Fruit fly (Drosophila melanogaster) whole organism, prepupa: ENCODE data around the gene CG8679.
A peak's percentile ranks its signal among the peaks of the same experiment; 100 is the strongest.

Source experiments
- Blimp-1 ChIP-seq: fragments of 200-800 bp; sonication (Bioruptor generic); optimal IDR thresholded peaks from 3 replicates; lab custom pipeline; 2017; ENCODE audit warnings: missing biosample characterization, missing genetic modification characterization, mild to moderate bottlenecking, moderate library complexity, missing genetic modification reagents
- CG10631 ChIP-seq: fragments of 200-800 bp; sonication (Bioruptor generic); optimal IDR thresholded peaks from 2 replicates; lab custom pipeline; 2016; ENCODE audit warnings: missing biosample characterization, missing genetic modification characterization
- CG10669 ChIP-seq: fragments of 200-800 bp; sonication (Bioruptor generic); optimal IDR thresholded peaks from 3 replicates; lab custom pipeline; 2018; ENCODE audit warnings: missing biosample characterization, mild to moderate bottlenecking, missing genetic modification characterization, moderate library complexity
- CG11294 ChIP-seq: fragments of 200-800 bp; sonication (Bioruptor generic); IDR thresholded peaks from 2 replicates; pipeline ENCODE4 v1.3.6; 2022; ENCODE audit warnings: missing biosample characterization, missing genetic modification characterization
- CG11762 ChIP-seq: fragments of 200-800 bp; sonication (Bioruptor generic); optimal IDR thresholded peaks from 3 replicates; lab custom pipeline; 2016; ENCODE audit warnings: missing biosample characterization, missing genetic modification characterization; ENCODE audit not compliant: insufficient read depth
- CG11902 ChIP-seq: fragments of 200-800 bp; sonication (Bioruptor generic); optimal IDR thresholded peaks from 3 replicates; lab custom pipeline; 2016; ENCODE audit warnings: missing biosample characterization, missing genetic modification characterization
- CG15336 ChIP-seq: fragments of 200-800 bp; sonication (Bioruptor generic); IDR thresholded peaks from 2 replicates; pipeline ENCODE4 v1.3.6; 2022; ENCODE audit warnings: missing biosample characterization, missing genetic modification characterization
- CG16779 ChIP-seq: fragments of 200-800 bp; sonication (Bioruptor generic); optimal IDR thresholded peaks from 3 replicates; lab custom pipeline; 2017; ENCODE audit warnings: missing biosample characterization, mild to moderate bottlenecking, missing genetic modification characterization
- CG31627 ChIP-seq: fragments of 200-800 bp; sonication (Bioruptor generic); optimal IDR thresholded peaks from 3 replicates; lab custom pipeline; 2016; ENCODE audit warnings: missing biosample characterization, missing genetic modification characterization
- CG34406 ChIP-seq: fragments of 200-800 bp; sonication (Bioruptor generic); optimal IDR thresholded peaks from 3 replicates; lab custom pipeline; 2016; ENCODE audit warnings: missing biosample characterization, missing genetic modification characterization
- CG3919 ChIP-seq: fragments of 200-800 bp; sonication (Bioruptor generic); optimal IDR thresholded peaks from 3 replicates; lab custom pipeline; 2016; ENCODE audit warnings: missing biosample characterization, missing genetic modification characterization
- CG6163 ChIP-seq: fragments of 200-800 bp; sonication (Bioruptor generic); IDR thresholded peaks from 3 replicates; pipeline ENCODE4 v1.3.6; 2022; ENCODE audit warnings: missing biosample characterization, missing genetic modification characterization
- CG6276 ChIP-seq: fragments of 200-800 bp; sonication (Bioruptor generic); optimal IDR thresholded peaks from 2 replicates; lab custom pipeline; 2017; ENCODE audit warnings: missing biosample characterization, mild to moderate bottlenecking, missing genetic modification characterization
- CG6808 ChIP-seq: fragments of 200-800 bp; sonication (Bioruptor generic); optimal IDR thresholded peaks from 3 replicates; lab custom pipeline; 2017; ENCODE audit warnings: missing biosample characterization, missing genetic modification characterization, mild to moderate bottlenecking, moderate library complexity, missing genetic modification reagents
- CG7368 ChIP-seq: fragments of 200-800 bp; sonication (Bioruptor generic); optimal IDR thresholded peaks from 3 replicates; lab custom pipeline; 2016; ENCODE audit warnings: missing biosample characterization, missing genetic modification characterization
- CG8119 ChIP-seq: fragments of 200-800 bp; sonication (Bioruptor generic); IDR thresholded peaks from 3 replicates; pipeline ENCODE4 v1.3.6; 2022; ENCODE audit warnings: missing biosample characterization, missing genetic modification characterization
- CG8319 ChIP-seq: fragments of 200-800 bp; sonication (Bioruptor generic); optimal IDR thresholded peaks from 3 replicates; lab custom pipeline; 2016; ENCODE audit warnings: missing biosample characterization, missing genetic modification characterization
- CG9139 ChIP-seq: fragments of 200-800 bp; sonication (Bioruptor generic); optimal IDR thresholded peaks from 3 replicates; lab custom pipeline; 2017; ENCODE audit warnings: missing biosample characterization, mild to moderate bottlenecking, missing genetic modification characterization
- Eip75B ChIP-seq: fragments of 200-800 bp; sonication (Bioruptor generic); optimal IDR thresholded peaks from 3 replicates; lab custom pipeline; 2016; ENCODE audit warnings: missing biosample characterization, missing genetic modification characterization
- Eip93F ChIP-seq: fragments of 200-800 bp; sonication (Bioruptor generic); optimal IDR thresholded peaks from 2 replicates; lab custom pipeline; 2016; ENCODE audit warnings: missing biosample characterization, mild to moderate bottlenecking, missing genetic modification characterization
- Ets96B ChIP-seq: fragments of 200-800 bp; optimal IDR thresholded peaks from 2 replicates; lab custom pipeline; 2019; ENCODE audit warnings: missing biosample characterization, mild to moderate bottlenecking, missing genetic modification characterization, moderate library complexity
- Gug ChIP-seq: fragments of 200-800 bp; sonication (Bioruptor generic); IDR thresholded peaks from 2 replicates; pipeline ENCODE4 v1.3.6; 2022; ENCODE audit warnings: missing biosample characterization, missing genetic modification characterization
- Lpt ChIP-seq: fragments of 200-800 bp; sonication (Bioruptor generic); optimal IDR thresholded peaks from 3 replicates; lab custom pipeline; 2016; ENCODE audit warnings: missing biosample characterization, missing genetic modification characterization
- Met ChIP-seq: fragments of 200-800 bp; sonication (Bioruptor generic); optimal IDR thresholded peaks from 3 replicates; lab custom pipeline; 2016; ENCODE audit warnings: missing biosample characterization, missing genetic modification characterization
- OdsH ChIP-seq: fragments of 200-800 bp; sonication (Bioruptor generic); optimal IDR thresholded peaks from 3 replicates; lab custom pipeline; 2016; ENCODE audit warnings: missing biosample characterization, missing genetic modification characterization
- Smox ChIP-seq: fragments of 200-800 bp; sonication (Bioruptor generic); optimal IDR thresholded peaks from 3 replicates; lab custom pipeline; 2016; ENCODE audit warnings: missing biosample characterization, missing genetic modification characterization
- Sox102F ChIP-seq: fragments of 200-800 bp; sonication (Bioruptor generic); optimal IDR thresholded peaks from 2 replicates; lab custom pipeline; 2016; ENCODE audit warnings: missing biosample characterization, mild to moderate bottlenecking, missing genetic modification characterization
- Sox14 ChIP-seq: fragments of 200-800 bp; sonication (Bioruptor generic); optimal IDR thresholded peaks from 3 replicates; lab custom pipeline; 2016; ENCODE audit warnings: missing biosample characterization, missing genetic modification characterization
- achi ChIP-seq: fragments of 200-800 bp; sonication (Bioruptor generic); optimal IDR thresholded peaks from 3 replicates; lab custom pipeline; 2016; ENCODE audit warnings: missing biosample characterization, missing genetic modification characterization
- acj6 ChIP-seq: fragments of 200-800 bp; sonication (Bioruptor generic); optimal IDR thresholded peaks from 3 replicates; lab custom pipeline; 2016; ENCODE audit warnings: missing biosample characterization, missing genetic modification characterization
- cyc ChIP-seq: fragments of 200-800 bp; sonication (Bioruptor generic); optimal IDR thresholded peaks from 3 replicates; lab custom pipeline; 2016; ENCODE audit warnings: missing biosample characterization, missing genetic modification characterization
- dsx ChIP-seq: fragments of 200-800 bp; optimal IDR thresholded peaks from 3 replicates; lab custom pipeline; 2019; ENCODE audit warnings: missing biosample characterization, mild to moderate bottlenecking, missing genetic modification characterization, moderate library complexity; ENCODE audit not compliant: poor library complexity, severe bottlenecking
- eg ChIP-seq: fragments of 200-800 bp; sonication (Bioruptor generic); IDR thresholded peaks from 3 replicates; pipeline ENCODE4 v1.3.6; 2022; ENCODE audit warnings: missing biosample characterization, missing genetic modification characterization
- esn ChIP-seq: fragments of 200-800 bp; sonication (Bioruptor generic); optimal IDR thresholded peaks from 2 replicates; lab custom pipeline; 2016; ENCODE audit warnings: missing biosample characterization, mild to moderate bottlenecking, missing genetic modification characterization, moderate library complexity
- fd59A ChIP-seq: fragments of 200-800 bp; sonication (Bioruptor generic); optimal IDR thresholded peaks from 2 replicates; lab custom pipeline; 2017; ENCODE audit warnings: missing biosample characterization, mild to moderate bottlenecking, missing genetic modification characterization, missing genetic modification reagents
- fd85E ChIP-seq: fragments of 200-800 bp; sonication (Bioruptor generic); optimal IDR thresholded peaks from 3 replicates; lab custom pipeline; 2016; ENCODE audit warnings: missing biosample characterization, missing genetic modification characterization
- fkh ChIP-seq: fragments of 200-800 bp; sonication (Bioruptor generic); optimal IDR thresholded peaks from 3 replicates; lab custom pipeline; 2017; ENCODE audit warnings: missing biosample characterization, mild to moderate bottlenecking, missing genetic modification characterization, moderate library complexity
- net ChIP-seq: fragments of 200-800 bp; sonication (Bioruptor generic); optimal IDR thresholded peaks from 3 replicates; lab custom pipeline; 2016; ENCODE audit warnings: missing biosample characterization, missing genetic modification characterization
- pdm3 ChIP-seq: fragments of 200-800 bp; sonication (Bioruptor generic); optimal IDR thresholded peaks from 3 replicates; lab custom pipeline; 2016; ENCODE audit warnings: missing biosample characterization, missing genetic modification characterization
- spab ChIP-seq: fragments of 200-800 bp; sonication (Bioruptor generic); optimal IDR thresholded peaks from 2 replicates; lab custom pipeline; 2017; ENCODE audit warnings: missing biosample characterization, mild to moderate bottlenecking, missing genetic modification characterization, missing genetic modification reagents
- ss ChIP-seq, 2 experiments: fragments of 200-800 bp; sonication (Bioruptor generic); optimal IDR thresholded peaks; 2 replicates in 1 of 2; 3 replicates in 1 of 2; lab custom pipeline; 2017 to 2018; ENCODE audit warnings: mild to moderate bottlenecking in 2 of 2, missing biosample characterization in 2 of 2, missing genetic modification characterization in 2 of 2, moderate library complexity in 1 of 2
- topi ChIP-seq: fragments of 200-800 bp; sonication (Bioruptor generic); optimal IDR thresholded peaks from 3 replicates; lab custom pipeline; 2016; ENCODE audit warnings: missing biosample characterization, missing genetic modification characterization
- vri ChIP-seq: fragments of 200-800 bp; sonication (Bioruptor generic); optimal IDR thresholded peaks from 3 replicates; lab custom pipeline; 2016; ENCODE audit warnings: missing biosample characterization, mild to moderate bottlenecking, missing genetic modification characterization

The CG8679 gene

dm6 chr2L:21263470-21264146 lies 45.3 kb upstream of the CG8679 start (continued):
- TF ChIP-seq Ets96B = peak; percentile 25
- no peak for TF ChIP-seq eg (GFP tag; lab: Robert Waterston, UW)
- TF ChIP-seq CG8119 (GFP tag; lab: Robert Waterston, UW) = no peak; the same call in 2 of the 3 replicates
- peak; percentile 0 for TF ChIP-seq Eip75B (GFP tag; lab: Kevin White, UChicago)
- TF ChIP-seq topi (GFP tag; lab: Kevin White, UChicago) = peak; percentile 38
- peak; percentile 27 for TF ChIP-seq acj6
- TF ChIP-seq CG34406 (GFP tag; lab: Kevin White, UChicago) = peak; percentile 35
- TF ChIP-seq dsx = no peak
- TF ChIP-seq CG8319 (GFP tag; lab: Kevin White, UChicago) = no peak
- TF ChIP-seq spab = no peak
- no peak for TF ChIP-seq CG11762 (GFP tag; lab: Kevin White, UChicago)
- peak; percentile 21 for TF ChIP-seq CG31627 (GFP tag; lab: Kevin White, UChicago)
- TF ChIP-seq CG6808 (GFP tag; lab: Kevin White, UChicago) = no peak
- peak; percentile 64 for TF ChIP-seq CG10631 (GFP tag; lab: Kevin White, UChicago)
- no peak for TF ChIP-seq CG11902 (GFP tag; lab: Kevin White, UChicago)
- TF ChIP-seq Lpt (GFP tag; lab: Kevin White, UChicago) = no peak
- TF ChIP-seq Blimp-1 (GFP tag; lab: Kevin White, UChicago) = no peak
- TF ChIP-seq fkh = peak; percentile 60
- no peak for TF ChIP-seq CG3919 (GFP tag; lab: Kevin White, UChicago)
- TF ChIP-seq CG10669 (GFP tag; lab: Kevin White, UChicago) = no peak
- TF ChIP-seq CG6276 (GFP tag; lab: Kevin White, UChicago) = no peak
- peak; percentile 21 for TF ChIP-seq Sox14
- no peak for TF ChIP-seq CG11294
- TF ChIP-seq CG9139 = no peak
- TF ChIP-seq fd59A (GFP tag; lab: Kevin White, UChicago) = no peak
- TF ChIP-seq Gug = no peak
- peak; percentile 56 for TF ChIP-seq Sox102F (GFP tag; lab: Kevin White, UChicago)

- TF ChIP-seq eg (GFP tag; lab: Robert Waterston, UW) (no peak), Eip75B (GFP tag; lab: Kevin White, UChicago) (no peak), Ets96B (no peak), CG7368 (GFP tag; lab: Kevin White, UChicago) (no peak), CG15336 (GFP tag; lab: Robert Waterston, UW) (0 out of 2 replicates have a peak, but pooled peaks have one; percentile 15), CG6163 (GFP tag; lab: Robert Waterston, UW) (no peak), esn (GFP tag; lab: Kevin White, UChicago) (peak; percentile 27), vri (GFP tag; lab: Kevin White, UChicago) (peak; percentile 19), CG6276 (GFP tag; lab: Kevin White, UChicago) (no peak), CG10669 (GFP tag; lab: Kevin White, UChicago) (no peak), pdm3 (GFP tag; lab: Kevin White, UChicago) (no peak), Sox14 (peak; percentile 50), fd85E (GFP tag; lab: Kevin White, UChicago) (no peak), Eip93F (GFP tag; lab: Kevin White, UChicago) (no peak), CG31627 (GFP tag; lab: Kevin White, UChicago) (no peak), achi (GFP tag; lab: Kevin White, UChicago) (no peak), Smox (GFP tag; lab: Kevin White, UChicago) (peak; percentile 1), Gug (no peak), CG16779 (no peak), CG8119 (GFP tag; lab: Robert Waterston, UW) (no peak), cyc (GFP tag; lab: Kevin White, UChicago) (no peak), CG3919 (GFP tag; lab: Kevin White, UChicago) (no peak), Met (no peak), OdsH (no peak), net (no peak), Lpt (GFP tag; lab: Kevin White, UChicago) (no peak), ss (GFP tag; optimal IDR thresholded peaks at IDR 0.05; lab: Kevin White, UChicago) (no peak)
Observed at dm6 chr2L:21262832-21263231, 44.5 kb upstream of the CG8679 start, which contains the start of gene CG8671. Gene CG8671, plus strand, starts transcription at chr2L:21262956.
